Worm (Caenorhabditis elegans) whole organism, young adult: ENCODE results near the gene Y41C4A.7.
A peak's percentile ranks its signal among the peaks of the same experiment; 100 is the strongest.

Experiments used
- B0336.3 ChIP-seq: fragments of 200-800 bp; sonication (Bioruptor generic); IDR thresholded peaks from 2 replicates; pipeline ENCODE4 v1.3.6; 2022; ENCODE audit warnings: missing genetic modification characterization, missing compliant biosample characterization
- C17E4.6 ChIP-seq: fragments of 200-800 bp; sonication (Bioruptor generic); IDR thresholded peaks from 2 replicates; pipeline ENCODE4 v1.3.6; 2022; ENCODE audit warnings: missing genetic modification reagents, missing genetic modification characterization, missing compliant biosample characterization
- F22D6.2 ChIP-seq: sonication (generic microtip); optimal IDR thresholded peaks from 2 replicates; lab custom pipeline; 2016; ENCODE audit warnings: mild to moderate bottlenecking, missing genetic modification characterization, missing compliant biosample characterization
- F37B4.10 ChIP-seq: fragments of 200-800 bp; sonication (Bioruptor generic); IDR thresholded peaks from 2 replicates; pipeline ENCODE4 v1.3.6; 2022; ENCODE audit warnings: missing genetic modification characterization, missing compliant biosample characterization
- F52B5.7 ChIP-seq: sonication (generic microtip); optimal IDR thresholded peaks from 2 replicates; lab custom pipeline; 2016; ENCODE audit warnings: mild to moderate bottlenecking, missing genetic modification characterization, missing compliant biosample characterization
- F57C9.4 ChIP-seq: sonication (generic microtip); optimal IDR thresholded peaks from 2 replicates; lab custom pipeline; 2017; ENCODE audit warnings: mild to moderate bottlenecking, missing genetic modification characterization, missing compliant biosample characterization
- Y53F4B.3 ChIP-seq: fragments of 200-800 bp; sonication (Bioruptor generic); IDR thresholded peaks from 2 replicates; pipeline ENCODE4 v1.3.6; 2022; ENCODE audit warnings: missing genetic modification reagents, missing genetic modification characterization, missing compliant biosample characterization
- Y79H2A.3 ChIP-seq: fragments of 200-800 bp; sonication (Bioruptor generic); conservative IDR thresholded peaks from 2 replicates; pipeline ENCODE4 v1.3.6; 2022; ENCODE audit warnings: missing genetic modification reagents, missing genetic modification characterization, missing compliant biosample characterization
- ZK185.1 ChIP-seq: sonication (generic microtip); optimal IDR thresholded peaks from 2 replicates; lab custom pipeline; 2016; ENCODE audit warnings: mild to moderate bottlenecking, missing genetic modification characterization, missing compliant biosample characterization; ENCODE audit not compliant: poor library complexity, severe bottlenecking
- atf-7 ChIP-seq: sonication (generic microtip); optimal IDR thresholded peaks from 2 replicates; lab custom pipeline; 2017; ENCODE audit warnings: mild to moderate bottlenecking, missing genetic modification characterization, missing compliant biosample characterization
- athp-1 ChIP-seq: sonication (generic microtip); optimal IDR thresholded peaks from 2 replicates; lab custom pipeline; 2017; ENCODE audit warnings: mild to moderate bottlenecking, missing genetic modification characterization, missing compliant biosample characterization
- attf-5 ChIP-seq: fragments of 200-800 bp; sonication (Bioruptor generic); optimal IDR thresholded peaks from 2 replicates; lab custom pipeline; 2018; ENCODE audit warnings: mild to moderate bottlenecking, missing genetic modification characterization, missing compliant biosample characterization
- cebp-1 ChIP-seq, 2 experiments: fragments of 200-800 bp in 1 of 2; sonication (Bioruptor generic) in 1 of 2; sonication (generic microtip) in 1 of 2; IDR thresholded peaks in 1 of 2; optimal IDR thresholded peaks in 1 of 2; 2 replicates each; pipeline versions ENCODE4 v1.3.6 to Lab custom; 2017 to 2022; ENCODE audit warnings: missing compliant biosample characterization in 2 of 2, missing genetic modification characterization in 2 of 2, mild to moderate bottlenecking in 1 of 2, missing genetic modification reagents in 1 of 2, moderate library complexity in 1 of 2
- ceh-91 ChIP-seq: fragments of 200-800 bp; sonication (Bioruptor generic); IDR thresholded peaks from 2 replicates; pipeline ENCODE4 v1.3.6; 2022; ENCODE audit warnings: missing genetic modification reagents, missing genetic modification characterization, missing compliant biosample characterization
- chd-7 ChIP-seq: sonication (generic microtip); optimal IDR thresholded peaks from 2 replicates; lab custom pipeline; 2016; ENCODE audit warnings: mild to moderate bottlenecking, missing genetic modification characterization, moderate library complexity, missing compliant biosample characterization
- die-1 ChIP-seq: sonication (generic microtip); optimal IDR thresholded peaks from 2 replicates; lab custom pipeline; 2016; ENCODE audit warnings: missing genotype, mild to moderate bottlenecking, missing genetic modification characterization, missing compliant biosample characterization
- efl-1 ChIP-seq: fragments of 150-350 bp; optimal IDR thresholded peaks from 2 replicates; lab custom pipeline; 2014; ENCODE audit warnings: missing biosample characterization, missing genetic modification reagents, missing genetic modification characterization
- egl-44 ChIP-seq: fragments of 200-800 bp; sonication (Bioruptor generic); IDR thresholded peaks from 2 replicates; pipeline ENCODE4 v1.3.6; 2022; ENCODE audit warnings: missing genetic modification reagents, missing genetic modification characterization, missing compliant biosample characterization
- egrh-3 ChIP-seq: fragments of 200-800 bp; sonication (Bioruptor generic); IDR thresholded peaks from 2 replicates; pipeline ENCODE4 v1.3.6; 2022; ENCODE audit warnings: missing genetic modification reagents, missing genetic modification characterization, missing compliant biosample characterization
- ekl-4 ChIP-seq: fragments of 200-800 bp; sonication (Bioruptor generic); IDR thresholded peaks from 2 replicates; pipeline ENCODE4 v1.3.6; 2022; ENCODE audit warnings: missing genetic modification reagents, missing genetic modification characterization, missing compliant biosample characterization
- gei-17 ChIP-seq: fragments of 200-800 bp; sonication (Bioruptor generic); optimal IDR thresholded peaks from 2 replicates; lab custom pipeline; 2018; ENCODE audit warnings: mild to moderate bottlenecking, missing genetic modification characterization, missing compliant biosample characterization
- hmg-1.2 ChIP-seq: fragments of 200-800 bp; sonication (Bioruptor generic); IDR thresholded peaks from 2 replicates; pipeline ENCODE4 v1.3.6; 2022; ENCODE audit warnings: missing genetic modification reagents, missing genetic modification characterization, missing compliant biosample characterization
- hmg-20 ChIP-seq: fragments of 200-800 bp; sonication (Bioruptor generic); IDR thresholded peaks from 2 replicates; pipeline ENCODE4 v1.3.6; 2022; ENCODE audit warnings: missing genetic modification reagents, missing genetic modification characterization, missing compliant biosample characterization
- let-526 ChIP-seq: fragments of 200-800 bp; sonication (Bioruptor generic); IDR thresholded peaks from 2 replicates; pipeline ENCODE4 v1.3.6; 2022; ENCODE audit warnings: missing genetic modification reagents, missing genetic modification characterization, missing compliant biosample characterization
- lin-26 ChIP-seq: fragments of 200-800 bp; sonication (Bioruptor generic); IDR thresholded peaks from 2 replicates; pipeline ENCODE4 v1.3.6; 2022; ENCODE audit warnings: missing genetic modification reagents, missing genetic modification characterization, missing compliant biosample characterization
- lin-40 ChIP-seq: sonication (generic microtip); optimal IDR thresholded peaks from 2 replicates; lab custom pipeline; 2016; ENCODE audit warnings: missing genetic modification characterization, mild to moderate bottlenecking, missing compliant biosample characterization, missing genotype, missing genetic modification reagents
- lin-54 ChIP-seq: fragments of 200-800 bp; sonication (Bioruptor generic); optimal IDR thresholded peaks from 2 replicates; lab custom pipeline; 2018; ENCODE audit warnings: mild to moderate bottlenecking, missing genetic modification characterization, missing compliant biosample characterization
- lsy-27 ChIP-seq: sonication (generic microtip); optimal IDR thresholded peaks from 2 replicates; lab custom pipeline; 2017; ENCODE audit warnings: missing genetic modification characterization, mild to moderate bottlenecking, missing compliant biosample characterization, antibody characterized with exemption, missing genotype, borderline replicate concordance; ENCODE audit not compliant: insufficient read depth
- madf-8 ChIP-seq: fragments of 200-800 bp; sonication (Bioruptor generic); conservative IDR thresholded peaks from 2 replicates; pipeline ENCODE4 v1.3.6; 2022; ENCODE audit warnings: missing genetic modification reagents, missing genetic modification characterization, missing compliant biosample characterization
- mcd-1 ChIP-seq: fragments of 200-800 bp; sonication (Bioruptor generic); IDR thresholded peaks from 2 replicates; pipeline ENCODE4 v1.3.6; 2022; ENCODE audit warnings: missing genetic modification reagents, missing genetic modification characterization, missing compliant biosample characterization
- mxl-1 ChIP-seq: sonication (generic microtip); optimal IDR thresholded peaks from 2 replicates; lab custom pipeline; 2016; ENCODE audit warnings: missing genetic modification characterization, missing compliant biosample characterization
- nfyb-1 ChIP-seq: fragments of 200-800 bp; sonication (Bioruptor generic); IDR thresholded peaks from 2 replicates; pipeline ENCODE4 v1.3.6; 2022; ENCODE audit warnings: missing genetic modification reagents, missing genetic modification characterization, missing compliant biosample characterization
- nhr-90 ChIP-seq: sonication (generic microtip); optimal IDR thresholded peaks from 2 replicates; lab custom pipeline; 2016; ENCODE audit warnings: missing genotype, mild to moderate bottlenecking, missing genetic modification characterization, missing compliant biosample characterization
- snpc-1.1 ChIP-seq: sonication (generic microtip); optimal IDR thresholded peaks from 2 replicates; lab custom pipeline; 2017; ENCODE audit warnings: missing genetic modification characterization, mild to moderate bottlenecking, missing compliant biosample characterization, antibody characterized with exemption, moderate library complexity, missing genotype, missing genetic modification reagents; ENCODE audit not compliant: insufficient read depth
- somi-1 ChIP-seq: fragments of 200-800 bp; sonication (Bioruptor generic); optimal IDR thresholded peaks from 2 replicates; lab custom pipeline; 2018; ENCODE audit warnings: mild to moderate bottlenecking, missing genetic modification characterization, missing compliant biosample characterization
- tbp1 ChIP-seq: fragments of 200-800 bp; sonication (Bioruptor generic); optimal IDR thresholded peaks from 2 replicates; lab custom pipeline; 2018; ENCODE audit warnings: mild to moderate bottlenecking, missing genetic modification characterization, missing compliant biosample characterization
- unc-130 ChIP-seq: sonication (generic microtip); optimal IDR thresholded peaks from 2 replicates; lab custom pipeline; 2016; ENCODE audit warnings: missing genetic modification reagents, missing genetic modification characterization, missing compliant biosample characterization
- unc-62 ChIP-seq: fragments of 150-350 bp; optimal IDR thresholded peaks from 2 replicates; lab custom pipeline; 2014; ENCODE audit warnings: missing biosample characterization, missing genetic modification reagents, missing genetic modification characterization
- xnd-1 ChIP-seq: sonication (generic microtip); optimal IDR thresholded peaks from 2 replicates; lab custom pipeline; 2016; ENCODE audit warnings: missing genotype, missing genetic modification reagents, missing genetic modification characterization, missing compliant biosample characterization
- zfh-2 ChIP-seq: fragments of 200-800 bp; sonication (Bioruptor generic); conservative IDR thresholded peaks from 2 replicates; pipeline ENCODE4 v1.3.6; 2022; ENCODE audit warnings: missing genetic modification reagents, missing genetic modification characterization, missing compliant biosample characterization
- zim-3 ChIP-seq: sonication (generic microtip); optimal IDR thresholded peaks from 2 replicates; lab custom pipeline; 2017; ENCODE audit warnings: mild to moderate bottlenecking, missing genetic modification characterization, moderate library complexity, missing compliant biosample characterization
- ztf-26 ChIP-seq: sonication (generic microtip); optimal IDR thresholded peaks from 2 replicates; lab custom pipeline; 2017; ENCODE audit warnings: missing genetic modification characterization, missing compliant biosample characterization

Y41C4A.7 gene

DNA sequence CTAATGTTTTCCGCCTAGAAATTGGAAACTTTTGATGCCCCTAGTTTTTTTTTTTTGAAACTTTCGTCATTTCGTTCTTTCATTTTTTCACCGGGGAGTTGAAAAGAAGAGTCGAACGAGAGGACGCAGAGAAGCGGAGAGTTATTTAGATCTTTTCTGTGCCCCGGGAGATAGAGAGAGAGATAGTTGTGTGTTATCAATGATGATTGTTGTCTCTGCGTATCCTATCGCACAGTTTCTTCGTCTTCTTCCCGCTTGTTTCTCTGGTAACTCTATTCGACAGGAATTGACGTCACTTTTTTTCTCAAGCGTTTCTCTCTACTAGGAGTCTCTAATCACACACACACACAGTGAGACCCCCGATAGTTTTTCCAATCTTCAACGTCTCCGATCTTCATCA is 9.4 kb upstream of the Y41C4A.7 start (continued):
- no peak for TF ChIP-seq die-1
- peak; percentile 9 for TF ChIP-seq ztf-26
- no peak for TF ChIP-seq let-526 (GFP tag; lab: Robert Waterston, UW)
- TF ChIP-seq ZK185.1 = peak; percentile 27
- TF ChIP-seq chd-7 (tag; lab: Kevin White, UChicago) = no peak
- peak; percentile 39; the same call in 1 of the 2 replicates for TF ChIP-seq nfyb-1 (GFP tag; lab: Robert Waterston, UW)
- TF ChIP-seq nhr-90 = peak; percentile 27
- TF ChIP-seq unc-130 (GFP tag; lab: Kevin White, UChicago) = no peak
- TF ChIP-seq athp-1 (tag; lab: Kevin White, UChicago) = no peak
- TF ChIP-seq tbp1 = peak; percentile 11
- 0 out of 2 replicates have a peak, but pooled peaks have one; percentile 29 for TF ChIP-seq mcd-1
- peak; percentile 20; the same call in 1 of the 2 replicates for TF ChIP-seq lin-26 (GFP tag; lab: Robert Waterston, UW)
- TF ChIP-seq snpc-1.1 (tag; lab: Kevin White, UChicago) = no peak
- peak; percentile 5 for TF ChIP-seq F22D6.2 (tag; lab: Kevin White, UChicago)
- no peak for TF ChIP-seq xnd-1 (tag; lab: Kevin White, UChicago)
- no peak for TF ChIP-seq ekl-4 (GFP tag; lab: Robert Waterston, UW)
- peak; percentile 29 for TF ChIP-seq lin-54 (GFP tag; lab: Kevin White, UChicago)
- TF ChIP-seq lsy-27 (tag; lab: Kevin White, UChicago) = no peak
- TF ChIP-seq attf-5 (GFP tag; lab: Kevin White, UChicago) = peak; percentile 59
- no peak for TF ChIP-seq ceh-91 (GFP tag; lab: Robert Waterston, UW)
- no peak for TF ChIP-seq hmg-20 (GFP tag; lab: Robert Waterston, UW)

DNA sequence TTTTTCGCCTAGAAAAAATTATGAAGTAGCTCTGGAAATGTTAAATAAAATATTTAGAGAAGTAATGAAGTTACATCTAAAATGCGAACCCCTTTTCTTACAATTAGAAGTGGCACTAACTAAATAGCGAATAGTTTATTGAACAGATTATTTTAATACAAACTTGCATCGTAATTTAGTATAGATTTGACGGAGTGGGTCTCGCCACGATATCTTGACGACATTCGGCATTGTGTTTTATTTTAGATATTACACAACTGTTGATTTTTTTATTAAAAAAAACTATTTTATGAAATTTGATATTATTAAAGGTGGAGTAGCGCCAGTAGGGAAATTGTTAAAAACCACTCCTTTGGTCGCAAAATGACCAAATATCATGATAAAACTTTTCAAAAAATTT is 8.8 kb upstream of the Y41C4A.7 start:
- no peak for TF ChIP-seq zim-3 (tag; lab: Kevin White, UChicago)
- no peak for TF ChIP-seq F52B5.7 (tag; lab: Kevin White, UChicago)
- no peak for TF ChIP-seq unc-62 (GFP tag; lab: Kevin White, UChicago)
- no peak for TF ChIP-seq Y79H2A.3 (GFP tag; lab: Robert Waterston, UW)
- TF ChIP-seq madf-8 (GFP tag; lab: Robert Waterston, UW) = no peak
- TF ChIP-seq gei-17 = no peak
- TF ChIP-seq egl-44 = no peak
- no peak for TF ChIP-seq efl-1 (GFP tag; lab: Kevin White, UChicago)
- no peak for TF ChIP-seq F57C9.4
- no peak for TF ChIP-seq lin-40 (tag; lab: Kevin White, UChicago)

- TF ChIP-seq C17E4.6 (GFP tag; lab: Robert Waterston, UW) (no peak), hmg-1.2 (GFP tag; lab: Robert Waterston, UW) (no peak), zfh-2 (GFP tag; lab: Robert Waterston, UW) (peak; percentile 46; the same call in 1 of the 2 replicates), ekl-4 (GFP tag; lab: Robert Waterston, UW) (no peak), F52B5.7 (tag; lab: Kevin White, UChicago) (peak; percentile 30), somi-1 (peak; percentile 12), chd-7 (tag; lab: Kevin White, UChicago) (peak; percentile 50), F37B4.10 (GFP tag; lab: Robert Waterston, UW) (no peak), B0336.3 (GFP tag; lab: Robert Waterston, UW) (peak; percentile 22; the same call in 1 of the 2 replicates), egrh-3 (GFP tag; lab: Robert Waterston, UW) (no peak), ztf-26 (no peak), zim-3 (tag; lab: Kevin White, UChicago) (peak; percentile 25), mxl-1 (no peak), Y53F4B.3 (GFP tag; lab: Robert Waterston, UW) (no peak), atf-7 (peak; percentile 40), nfyb-1 (GFP tag; lab: Robert Waterston, UW) (peak; percentile 45; the same call in 1 of the 2 replicates), athp-1 (tag; lab: Kevin White, UChicago) (peak; percentile 1), cebp-1 (GFP tag; IDR thresholded peaks at IDR 0.05; lab: Robert Waterston, UW) (no peak), cebp-1 (tag; optimal IDR thresholded peaks at IDR 0.05; lab: Kevin White, UChicago) (peak; percentile 10)
These were observed 6.3 kb upstream of the Y41C4A.7 start for ce11 chrIII:11692380-11692779.
